Worm (Caenorhabditis elegans) whole organism, mixed stage, embryonic: ENCODE data around the gene srh-138.

Experiments
- lin-13 ChIP-seq: fragments of 150-350 bp; optimal IDR thresholded peaks from 2 replicates; lab custom pipeline; 2014; ENCODE audit warnings: missing biosample characterization, missing genetic modification characterization
- lsy-2 ChIP-seq: fragments of 150-350 bp; optimal IDR thresholded peaks from 2 replicates; lab custom pipeline; 2014; ENCODE audit warnings: missing biosample characterization, missing genetic modification characterization
- nhr-237 ChIP-seq: fragments of 150-350 bp; optimal IDR thresholded peaks from 2 replicates; lab custom pipeline; 2014; ENCODE audit warnings: missing biosample characterization, missing genetic modification characterization
- pha-4 ChIP-seq: fragments of 150-350 bp; optimal IDR thresholded peaks from 2 replicates; lab custom pipeline; 2018; ENCODE audit warnings: missing biosample characterization, missing genetic modification reagents, missing genetic modification characterization
- snpc-4 ChIP-seq: fragments of 150-350 bp; optimal IDR thresholded peaks from 2 replicates; lab custom pipeline; 2014; ENCODE audit warnings: missing biosample characterization, missing genetic modification characterization
- unc-62 ChIP-seq: fragments of 150-350 bp; optimal IDR thresholded peaks from 2 replicates; lab custom pipeline; 2014; ENCODE audit warnings: missing biosample characterization, missing genetic modification reagents, missing genetic modification characterization

ce11 chrV:16435510-16435909 is 35.3 kb downstream of the srh-138 start, which contains the start of the genes F26D2.13 and F26D2.14:
- TF ChIP-seq lin-13 (no peak), nhr-237 (tag; lab: Kevin White, UChicago) (no peak), snpc-4 (tag; lab: Kevin White, UChicago) (no peak), unc-62 (GFP tag; lab: Kevin White, UChicago) (no peak), pha-4 (no peak), lsy-2 (tag; lab: Kevin White, UChicago) (no peak)
